Worm (Caenorhabditis elegans): ENCODE results near the gene srw-36.

- no peak for TF ChIP-seq nhr-237 (tag; optimal IDR thresholded peaks at IDR 0.05)
- TF ChIP-seq snpc-4 (tag; optimal IDR thresholded peaks at IDR 0.05), result no peak
- no peak for TF ChIP-seq pha-4 (tag; optimal IDR thresholded peaks at IDR 0.05)
- TF ChIP-seq nhr-12 (tag; optimal IDR thresholded peaks at IDR 0.05), result no peak
- TF ChIP-seq ces-1 (GFP tag; optimal IDR thresholded peaks at IDR 0.05), result no peak
- TF ChIP-seq nhr-2 (tag; optimal IDR thresholded peaks at IDR 0.05), result no peak
- TF ChIP-seq lin-13 (tag; optimal IDR thresholded peaks at IDR 0.05), result no peak
- TF ChIP-seq unc-62 (GFP tag; optimal IDR thresholded peaks at IDR 0.05), result no peak
- TF ChIP-seq ceh-43 (GFP tag; optimal IDR thresholded peaks at IDR 0.05), result no peak
- no peak for TF ChIP-seq M03D4.4 (tag; optimal IDR thresholded peaks at IDR 0.05)
- TF ChIP-seq unc-39 (tag; optimal IDR thresholded peaks at IDR 0.05), result no peak
- TF ChIP-seq nhr-28 (tag; optimal IDR thresholded peaks at IDR 0.05), result no peak
- TF ChIP-seq mep-1 (tag; optimal IDR thresholded peaks at IDR 0.05), result no peak
Measured at ce11 chrV:16679237-16679636, 3.7 kb upstream of the srw-36 start, which contains the start of gene srz-103.

All from whole organism, mixed stage, embryonic.